Worm (Caenorhabditis elegans) whole organism, dauer: Measurements from ENCODE around the gene C05G5.5.

ENCODE experiments used
- unc-62 ChIP-seq: sonication (generic microtip); optimal IDR thresholded peaks from 2 replicates; lab custom pipeline; 2017; ENCODE audit warnings: missing biosample characterization, missing genetic modification reagents, missing genetic modification characterization

The C05G5.5 gene

ce11 chrX:14780176-14780575 is 19.3 kb upstream of the C05G5.5 start:
- TF ChIP-seq unc-62 (GFP tag; lab: Kevin White, UChicago): no peak

DNA sequence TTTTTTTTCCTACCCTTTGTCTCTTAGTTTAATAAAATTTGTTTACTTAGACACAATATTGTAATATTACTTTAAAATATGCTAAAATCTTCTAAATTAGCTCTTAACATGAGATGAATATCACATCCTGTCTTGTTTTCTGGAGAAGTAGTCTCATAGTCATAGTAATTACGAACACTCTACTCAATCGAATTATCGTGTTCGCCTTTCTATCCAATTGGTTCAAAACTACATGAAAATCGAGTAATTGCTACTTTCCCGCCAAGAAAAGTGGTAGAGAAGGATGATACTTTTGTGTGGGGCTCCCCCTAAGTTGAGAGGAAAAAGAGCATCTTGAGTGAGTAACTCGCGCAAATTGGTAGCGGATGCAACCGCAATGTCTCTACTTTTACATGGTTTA is 17.2 kb upstream of the C05G5.5 start:
- TF ChIP-seq unc-62 (GFP tag; lab: Kevin White, UChicago): no peak

DNA sequence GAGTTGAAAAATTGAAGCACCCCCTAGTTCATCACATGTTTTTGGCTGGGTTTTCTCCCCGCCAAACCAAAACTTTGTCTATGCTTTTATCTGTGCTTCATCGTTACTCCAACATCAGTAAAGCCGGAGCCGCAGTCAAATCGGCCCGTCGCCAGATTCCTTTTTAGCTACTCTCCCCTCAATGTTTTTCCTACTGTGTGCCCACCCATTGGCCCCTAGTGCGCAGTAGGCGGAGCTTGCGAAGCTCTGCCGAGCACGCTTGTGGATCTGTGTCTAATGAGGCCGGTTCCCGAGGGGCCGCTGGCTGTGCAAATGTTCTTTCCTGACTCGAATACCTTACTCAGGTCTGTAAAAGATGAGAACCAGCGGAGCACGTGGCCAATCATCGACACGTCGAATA is 15.4 kb upstream of the C05G5.5 start:
- no peak for TF ChIP-seq unc-62 (GFP tag; lab: Kevin White, UChicago)

ce11 chrX:14775222-14775621 is 14.3 kb upstream of the C05G5.5 start:
- TF ChIP-seq unc-62 (GFP tag; lab: Kevin White, UChicago): no peak

DNA sequence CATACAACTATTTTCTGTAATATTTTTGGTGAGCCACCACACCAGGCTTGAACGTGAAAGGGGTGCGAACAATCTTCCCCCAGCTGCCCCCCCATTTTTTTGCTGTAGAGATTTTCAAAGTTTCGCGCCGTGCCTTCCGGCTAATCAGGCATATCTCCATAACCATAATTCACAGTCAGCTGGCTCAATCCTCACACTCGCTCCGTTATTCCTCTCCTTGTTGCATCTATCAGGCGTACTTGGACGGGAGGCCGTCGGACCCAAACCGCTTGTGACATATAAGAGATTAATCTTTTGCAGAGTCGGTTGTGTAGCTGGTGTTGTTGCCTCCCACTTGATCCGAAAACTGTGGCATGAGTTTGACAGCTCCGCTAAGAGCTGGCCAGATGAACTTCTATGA is 12.3 kb upstream of the C05G5.5 start, which contains the start of gene unc-3:
Gene unc-3 (plus strand): TSS at position 301 of the 400 bp plus-strand sequence.
- no peak for TF ChIP-seq unc-62 (GFP tag; lab: Kevin White, UChicago)

- no peak for TF ChIP-seq unc-62 (GFP tag; lab: Kevin White, UChicago)
Observed at ce11 chrX:14771682-14772081, 10.8 kb upstream of the C05G5.5 start, which contains the start of gene Y16B4A.2. TSS of gene Y16B4A.2 (minus strand) at chrX:14771851.

ce11 chrX:14770336-14770735 is 9.4 kb upstream of the C05G5.5 start:
- TF ChIP-seq unc-62 (GFP tag; lab: Kevin White, UChicago): no peak

DNA sequence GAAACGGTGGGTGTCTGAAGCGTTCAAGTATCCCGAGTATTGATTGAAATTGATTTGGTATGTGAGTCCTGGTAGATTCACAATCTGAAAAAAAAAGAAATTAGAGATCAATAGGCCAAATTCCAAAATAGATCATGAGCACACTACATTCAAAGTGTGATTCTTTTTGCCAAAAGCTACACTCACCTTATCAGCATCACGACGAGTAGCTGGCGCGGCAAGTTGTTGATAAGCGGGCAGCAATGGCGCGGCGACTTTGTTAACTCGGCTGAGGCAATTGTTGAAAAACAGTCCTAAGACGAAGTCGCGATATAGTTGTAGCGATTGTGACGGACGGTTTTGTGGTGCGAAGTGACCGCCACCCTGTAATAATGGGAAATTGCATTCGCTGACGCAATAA is 8.1 kb upstream of the C05G5.5 start:
- TF ChIP-seq unc-62 (GFP tag; lab: Kevin White, UChicago): no peak

DNA sequence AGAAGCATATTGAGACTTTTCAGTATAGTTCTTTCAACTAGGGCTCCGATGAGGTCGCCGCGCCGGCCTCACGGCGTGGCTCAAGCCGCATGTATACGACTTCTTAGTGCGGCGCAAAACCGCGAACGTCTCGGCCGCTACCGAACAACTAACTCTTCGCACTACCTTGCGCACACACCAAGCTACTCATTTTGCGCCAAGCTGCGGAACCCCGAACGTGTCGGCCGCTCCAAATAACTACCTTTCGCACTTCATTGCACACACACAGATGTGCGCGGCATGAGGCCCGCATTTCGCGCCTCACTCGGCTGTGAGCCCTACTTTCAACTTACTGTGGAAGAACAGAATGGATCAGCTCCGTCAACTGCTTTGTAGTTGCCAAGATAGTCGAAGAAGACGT is 6.9 kb upstream of the C05G5.5 start:
- no peak for TF ChIP-seq unc-62 (GFP tag; lab: Kevin White, UChicago)

DNA sequence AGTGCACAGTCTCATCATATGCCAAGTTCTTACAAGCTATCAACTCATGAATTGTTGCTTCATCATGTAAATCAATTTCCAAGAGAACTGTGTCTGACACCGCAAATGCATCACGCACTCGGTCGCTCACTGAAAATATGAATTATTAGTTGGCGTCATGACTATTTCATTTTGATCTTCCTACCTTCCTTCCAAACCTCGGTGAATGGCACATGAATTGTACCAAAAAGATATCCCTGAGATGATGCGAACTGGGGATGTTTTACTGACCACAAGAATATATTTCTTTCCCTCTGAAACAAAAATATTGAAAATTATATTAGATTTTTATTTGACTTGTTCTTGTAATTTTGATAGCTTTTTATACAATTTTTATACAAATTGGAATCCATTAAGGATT is 755 bp downstream of the C05G5.5 start:
- TF ChIP-seq unc-62 (GFP tag; lab: Kevin White, UChicago): no peak

DNA sequence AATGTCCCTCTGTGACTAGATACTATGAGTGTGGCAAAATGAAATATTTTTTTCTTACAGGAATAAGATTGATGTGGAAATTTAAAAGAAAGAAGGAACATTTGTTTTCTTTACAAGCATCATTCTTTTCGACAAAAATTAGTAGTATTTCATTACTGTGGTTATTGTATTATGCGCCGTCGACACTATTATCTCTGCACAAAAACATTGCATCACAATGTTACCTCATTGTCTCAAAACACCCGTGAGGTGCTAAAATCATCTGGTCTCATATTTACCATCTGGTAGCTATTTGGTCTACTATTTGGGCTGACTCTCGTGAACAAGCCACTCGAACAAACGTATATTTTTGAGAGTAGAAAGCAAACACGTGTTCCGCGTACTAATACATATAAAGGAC is 1.4 kb downstream of the C05G5.5 start:
- TF ChIP-seq unc-62 (GFP tag; lab: Kevin White, UChicago): no peak

- TF ChIP-seq unc-62 (GFP tag; lab: Kevin White, UChicago): no peak
Observed at ce11 chrX:14757641-14758220, 3.2 kb downstream of the C05G5.5 start.

ce11 chrX:14756606-14757005 is 4.3 kb downstream of the C05G5.5 start:
- no peak for TF ChIP-seq unc-62 (GFP tag; lab: Kevin White, UChicago)

- TF ChIP-seq unc-62 (GFP tag; lab: Kevin White, UChicago): no peak
Observed at ce11 chrX:14755847-14756246, 5.1 kb downstream of the C05G5.5 start.

- TF ChIP-seq unc-62 (GFP tag; lab: Kevin White, UChicago): no peak
Observed at ce11 chrX:14753514-14754076, 7.3 kb downstream of the C05G5.5 start, which contains the start of gene sucl-1. TSS of gene sucl-1 (plus strand) at chrX:14754026.

DNA sequence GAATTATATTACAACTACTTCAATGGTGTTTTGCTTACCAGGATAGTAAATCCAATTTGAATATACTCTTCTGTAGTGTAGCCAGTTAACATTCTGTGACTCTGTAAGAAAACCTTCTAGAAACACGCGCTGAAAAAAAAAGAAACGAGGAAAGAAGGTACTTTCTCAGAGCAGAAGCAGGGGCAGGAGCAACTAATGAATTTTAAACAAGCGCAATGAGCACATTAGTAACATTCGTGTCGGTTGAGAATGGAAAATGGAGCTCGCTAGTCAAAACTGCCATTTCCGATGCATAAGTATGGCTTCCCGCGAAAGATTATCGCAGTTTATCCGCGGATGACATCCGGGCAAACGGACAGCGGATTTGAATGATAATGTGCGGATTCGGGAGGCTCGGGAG is 9.0 kb downstream of the C05G5.5 start, which contains the start of gene C05G5.3:
Gene C05G5.3 (minus strand): TSS at position 101 of the 400 bp plus-strand sequence.
- TF ChIP-seq unc-62 (GFP tag; lab: Kevin White, UChicago): no peak

DNA sequence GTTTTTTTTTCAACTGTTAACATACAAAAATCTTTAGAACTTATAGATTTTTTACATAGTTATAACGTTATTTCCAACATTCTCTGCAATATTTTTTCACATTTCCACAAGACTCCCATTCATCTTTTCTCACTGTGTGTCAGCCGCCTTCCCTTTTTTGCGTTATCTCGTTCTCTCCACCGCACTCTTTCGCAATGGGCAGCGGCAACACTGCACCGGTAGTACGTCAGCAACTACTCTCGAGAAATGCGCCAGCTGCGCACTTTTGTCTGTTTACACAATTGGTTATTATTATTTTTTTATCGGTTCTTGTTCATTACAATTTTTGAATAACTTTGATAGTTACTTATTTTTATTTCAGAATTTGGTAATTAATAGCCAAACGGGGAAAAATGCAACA is 14.0 kb downstream of the C05G5.5 start, which contains the start of gene C05G5.2:
Gene C05G5.2 (plus strand): TSS at position 356 of the 400 bp plus-strand sequence.
- no peak for TF ChIP-seq unc-62 (GFP tag; lab: Kevin White, UChicago)
